Worm (Caenorhabditis elegans): ENCODE measurements around the gene ttr-7.

The ttr-7 gene

DNA sequence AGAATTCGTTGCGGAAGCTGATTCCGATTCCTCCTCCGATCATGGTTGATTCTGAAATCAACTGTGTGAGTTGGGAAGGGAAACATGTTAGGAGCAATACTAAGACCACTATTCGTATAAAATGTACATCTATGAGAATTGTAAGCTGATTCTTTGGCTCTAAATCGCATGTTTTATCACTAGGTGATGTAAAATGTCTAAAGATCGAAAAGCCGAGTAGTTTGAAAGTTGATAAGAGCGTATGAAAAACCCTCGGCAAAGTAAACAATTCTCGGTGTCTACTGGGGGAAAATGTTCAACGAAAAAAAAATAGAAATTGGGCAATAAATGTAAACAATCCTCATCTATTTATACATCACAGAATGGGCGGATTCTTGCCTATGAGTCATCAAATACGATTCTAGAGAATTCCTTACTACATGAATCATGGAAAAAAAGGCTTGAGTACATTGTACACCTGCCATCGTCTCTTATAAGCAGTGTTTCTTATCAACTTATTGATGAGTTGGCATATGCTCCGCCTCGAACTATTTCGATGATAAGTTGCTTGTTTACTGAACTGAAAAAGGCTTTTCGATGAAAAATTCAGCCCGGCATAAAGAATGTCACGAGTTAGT is 5.4 kb upstream of the ttr-7 start, which contains the start of gene lec-6 (continued):
- TF ChIP-seq ceh-20 (GFP tag; IDR thresholded peaks at IDR 0.05): no peak
- peak in 1 of 2 experiments; percentile 56 for TF ChIP-seq lsy-2 (tag; optimal IDR thresholded peaks at IDR 0.05)
- no peak for TF ChIP-seq ctbp-1 (GFP tag; IDR thresholded peaks at IDR 0.05)
- peak; percentile 6 for TF ChIP-seq lin-13 (GFP tag; optimal IDR thresholded peaks at IDR 0.05)
- TF ChIP-seq lin-38 (GFP tag; IDR thresholded peaks at IDR 0.05): 0 out of 2 replicates have a peak, but pooled peaks have one; percentile 29
- no peak for TF ChIP-seq lin-15B (tag; optimal IDR thresholded peaks at IDR 0.05)
- TF ChIP-seq gei-8 (GFP tag; optimal IDR thresholded peaks at IDR 0.05): no peak
- no peak for TF ChIP-seq dmd-9 (GFP tag; IDR thresholded peaks at IDR 0.05)
- peak; percentile 74 to 78 for TF ChIP-seq unc-62 (GFP tag; optimal IDR thresholded peaks at IDR 0.05 in 1 of 2)
- no peak for TF ChIP-seq unc-62 (tag; optimal IDR thresholded peaks at IDR 0.05)
- TF ChIP-seq jun-1 (tag; optimal IDR thresholded peaks at IDR 0.05): peak; percentile 22
- 0 out of 2 replicates have a peak, but pooled peaks have one; percentile 12 for TF ChIP-seq saeg-2 (GFP tag; IDR thresholded peaks at IDR 0.05)
- TF ChIP-seq dmd-6 (GFP tag; IDR thresholded peaks at IDR 0.05): peak; percentile 88
- peak in 1 of 2 experiments; percentile 8 for TF ChIP-seq mdl-1 (tag; optimal IDR thresholded peaks at IDR 0.05)
- peak; percentile 69 for TF ChIP-seq nhr-102 (tag; optimal IDR thresholded peaks at IDR 0.05)
- TF ChIP-seq hlh-30 (tag; optimal IDR thresholded peaks at IDR 0.05; ENCODE audit: insufficient read depth): peak; percentile 60
- no peak for TF ChIP-seq hmg-1.1 (GFP tag; IDR thresholded peaks at IDR 0.05)
- TF ChIP-seq ceh-62 (tag; optimal IDR thresholded peaks at IDR 0.05): no peak
- no peak; the same call in 1 of the 2 replicates for TF ChIP-seq T26A8.4 (GFP tag; IDR thresholded peaks at IDR 0.05)
- TF ChIP-seq Y5F2A.4 (GFP tag; optimal IDR thresholded peaks at IDR 0.05): no peak
- TF ChIP-seq fos-1 (tag; optimal IDR thresholded peaks at IDR 0.05): peak; percentile 69
- TF ChIP-seq pqm-1 (tag; optimal IDR thresholded peaks at IDR 0.05): peak; percentile 77
- peak; percentile 73 for TF ChIP-seq nhr-28 (tag; optimal IDR thresholded peaks at IDR 0.05)
- TF ChIP-seq set-16 (GFP tag; IDR thresholded peaks at IDR 0.05): 0 out of 2 replicates have a peak, but pooled peaks have one; percentile 0
- peak; percentile 51 for TF ChIP-seq mep-1 (tag; optimal IDR thresholded peaks at IDR 0.05)
- TF ChIP-seq daf-19 (GFP tag; conservative IDR thresholded peaks at IDR 0.05): no peak
- TF ChIP-seq ceh-44 (GFP tag; IDR thresholded peaks at IDR 0.05): no peak
- TF ChIP-seq daf-16 (GFP tag; optimal IDR thresholded peaks at IDR 0.05): peak in 1 of 2 experiments; percentile 96
- TF ChIP-seq daf-16 (tag; optimal IDR thresholded peaks at IDR 0.05): peak; percentile 100
- 0 out of 2 replicates have a peak, but pooled peaks have one; percentile 44 for TF ChIP-seq Y75B8A.6 (GFP tag; IDR thresholded peaks at IDR 0.05)
- peak; percentile 81 for TF ChIP-seq nhr-77 (tag; optimal IDR thresholded peaks at IDR 0.05)
- no peak for TF ChIP-seq lim-7 (GFP tag; IDR thresholded peaks at IDR 0.05)
- TF ChIP-seq ZK337.2 (GFP tag; IDR thresholded peaks at IDR 0.05): no peak
- TF ChIP-seq dve-1 (tag; optimal IDR thresholded peaks at IDR 0.05; ENCODE audit: insufficient read depth): peak; percentile 96

DNA sequence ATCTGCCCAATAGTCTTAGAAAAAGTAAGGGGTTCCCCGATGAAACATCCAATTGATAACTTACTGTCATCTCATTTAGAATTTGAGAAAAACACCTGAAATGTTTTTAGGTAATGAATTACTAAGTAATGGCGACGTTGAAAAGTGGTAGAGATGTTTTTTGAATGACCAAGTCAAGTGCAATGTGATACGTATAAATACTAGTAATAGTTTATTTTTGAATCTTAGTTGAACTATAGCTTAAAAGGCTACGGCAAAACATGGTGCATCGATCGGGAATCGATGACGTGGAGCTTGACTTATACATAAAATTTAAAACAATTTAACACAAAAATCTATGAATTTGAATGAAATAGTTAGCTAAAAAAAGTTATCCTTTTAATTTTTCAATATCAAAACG is 3.7 kb downstream of the ttr-7 start, which contains the start of gene best-17:
TSS of gene best-17 (minus strand) at position 101 of the 400 bp plus-strand sequence.
- no peak for TF ChIP-seq hlh-30 (tag; optimal IDR thresholded peaks at IDR 0.05; ENCODE audit: insufficient read depth)
- no peak for TF ChIP-seq dmd-9 (GFP tag; IDR thresholded peaks at IDR 0.05)
- TF ChIP-seq ZK546.5 (tag; optimal IDR thresholded peaks at IDR 0.05): no peak
- TF ChIP-seq nhr-28 (tag; optimal IDR thresholded peaks at IDR 0.05): no peak
- TF ChIP-seq ceh-20 (GFP tag; IDR thresholded peaks at IDR 0.05): no peak
- no peak for TF ChIP-seq gei-8 (GFP tag; optimal IDR thresholded peaks at IDR 0.05)
- TF ChIP-seq mes-2 (tag; optimal IDR thresholded peaks at IDR 0.05; ENCODE audit: poor library complexity, severe bottlenecking): no peak
- TF ChIP-seq ceh-82 (tag; optimal IDR thresholded peaks at IDR 0.05): no peak
- no peak for TF ChIP-seq tag-97 (GFP tag; IDR thresholded peaks at IDR 0.05)
- no peak for TF ChIP-seq nhr-111 (GFP tag; optimal IDR thresholded peaks at IDR 0.05)
- no peak for TF ChIP-seq Y48G9A.11 (GFP tag; IDR thresholded peaks at IDR 0.05)
- no peak for TF ChIP-seq nhr-6 (tag; optimal IDR thresholded peaks at IDR 0.05)
- no peak for TF ChIP-seq zip-11 (GFP tag; IDR thresholded peaks at IDR 0.05)
- TF ChIP-seq zip-2 (tag; optimal IDR thresholded peaks at IDR 0.05): no peak
- no peak for TF ChIP-seq spr-3 (GFP tag; optimal IDR thresholded peaks at IDR 0.05)
- no peak for TF ChIP-seq hif-1 (tag; optimal IDR thresholded peaks at IDR 0.05)

Data from whole organism, L4 larva.